Fruit fly (Drosophila melanogaster) whole organism, pupa: ENCODE results near the gene mthl8.

Experiments
- CG12605 ChIP-seq: fragments of 200-800 bp; sonication (Bioruptor generic); IDR thresholded peaks from 2 replicates; pipeline ENCODE4 v1.3.6; 2022; ENCODE audit warnings: missing biosample characterization, missing genetic modification characterization
- CG13204 ChIP-seq: fragments of 200-800 bp; sonication (Bioruptor generic); optimal IDR thresholded peaks from 2 replicates; lab custom pipeline; 2018; ENCODE audit warnings: missing biosample characterization, mild to moderate bottlenecking, missing genetic modification characterization, moderate library complexity
- CG14655 ChIP-seq: fragments of 200-800 bp; sonication (Bioruptor generic); optimal IDR thresholded peaks from 3 replicates; lab custom pipeline; 2017; ENCODE audit warnings: mild to moderate bottlenecking, missing biosample characterization, missing genetic modification reagents, missing genetic modification characterization
- CG32121 ChIP-seq: fragments of 200-800 bp; sonication (Bioruptor generic); IDR thresholded peaks from 2 replicates; pipeline ENCODE4 v1.3.6; 2022; ENCODE audit warnings: missing biosample characterization, missing genetic modification characterization
- CG34367 ChIP-seq: fragments of 200-800 bp; sonication (Bioruptor generic); optimal IDR thresholded peaks from 2 replicates; lab custom pipeline; 2018; ENCODE audit warnings: missing biosample characterization, mild to moderate bottlenecking, missing genetic modification characterization
- CG8159 ChIP-seq: fragments of 200-800 bp; sonication (Bioruptor generic); optimal IDR thresholded peaks from 3 replicates; lab custom pipeline; 2018; ENCODE audit warnings: missing biosample characterization, mild to moderate bottlenecking, missing genetic modification characterization, moderate library complexity
- CG8301 ChIP-seq: fragments of 200-800 bp; sonication (Bioruptor generic); optimal IDR thresholded peaks from 2 replicates; lab custom pipeline; 2018; ENCODE audit warnings: missing biosample characterization, mild to moderate bottlenecking, missing genetic modification characterization
- CG9948 ChIP-seq: fragments of 200-800 bp; sonication (Bioruptor generic); optimal IDR thresholded peaks from 2 replicates; lab custom pipeline; 2018; ENCODE audit warnings: missing biosample characterization, mild to moderate bottlenecking, missing genetic modification characterization, moderate library complexity
- D1 ChIP-seq: fragments of 200-800 bp; sonication (Bioruptor generic); optimal IDR thresholded peaks from 2 replicates; lab custom pipeline; 2018; ENCODE audit warnings: missing biosample characterization, mild to moderate bottlenecking, missing genetic modification characterization, moderate library complexity
- EcR ChIP-seq: fragments of 200-800 bp; sonication (Bioruptor generic); optimal IDR thresholded peaks from 3 replicates; lab custom pipeline; 2019; ENCODE audit warnings: missing biosample characterization, missing genetic modification characterization, mild to moderate bottlenecking, moderate library complexity, missing genetic modification reagents
- Pif1A ChIP-seq: fragments of 200-800 bp; sonication (Bioruptor generic); optimal IDR thresholded peaks from 3 replicates; lab custom pipeline; 2016; ENCODE audit warnings: missing biosample characterization, missing genetic modification characterization
- Snoo ChIP-seq: fragments of 200-800 bp; sonication (Bioruptor generic); optimal IDR thresholded peaks from 3 replicates; lab custom pipeline; 2017; ENCODE audit warnings: missing biosample characterization, mild to moderate bottlenecking, missing genetic modification characterization, inconsistent platforms
- gl ChIP-seq: fragments of 200-800 bp; sonication (Bioruptor generic); optimal IDR thresholded peaks from 2 replicates; lab custom pipeline; 2018; ENCODE audit warnings: missing biosample characterization, mild to moderate bottlenecking, missing genetic modification characterization
- rn ChIP-seq: fragments of 200-800 bp; sonication (Bioruptor generic); IDR thresholded peaks from 2 replicates; pipeline ENCODE4 v1.3.6; 2022; ENCODE audit warnings: missing biosample characterization, missing genetic modification characterization

DNA sequence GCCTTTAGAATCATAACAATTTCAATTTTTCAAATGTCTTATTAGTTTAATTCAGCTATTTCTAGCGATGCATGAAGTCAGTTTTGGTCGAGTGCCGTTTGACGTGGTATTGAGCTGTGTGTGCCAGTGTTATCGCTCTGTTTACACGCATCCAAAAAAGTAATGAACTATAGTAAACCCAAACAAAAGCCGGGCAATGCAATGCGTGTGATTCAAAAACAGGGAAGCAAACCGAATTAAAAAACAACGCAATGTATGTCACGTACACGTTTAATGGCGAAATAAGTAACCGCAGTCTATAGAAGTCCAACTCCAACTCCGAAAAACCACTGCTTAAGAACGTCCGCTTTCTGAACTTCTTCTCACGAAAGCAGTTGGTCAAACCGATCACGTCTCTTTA is 15.7 kb downstream of the mthl8 start:
- TF ChIP-seq CG32121 (no peak), Snoo (tag; lab: Kevin White, UChicago) (no peak), CG34367 (tag; lab: Kevin White, UChicago) (no peak), CG9948 (tag; lab: Kevin White, UChicago) (no peak), rn (GFP tag; lab: Robert Waterston, UW) (no peak), CG12605 (GFP tag; lab: Robert Waterston, UW) (no peak), CG8159 (tag; lab: Kevin White, UChicago) (no peak), gl (tag; lab: Kevin White, UChicago) (no peak), CG13204 (GFP tag; lab: Kevin White, UChicago) (no peak), D1 (no peak), Pif1A (GFP tag; lab: Kevin White, UChicago) (no peak), CG8301 (tag; lab: Kevin White, UChicago) (no peak), EcR (no peak), CG14655 (no peak)
